Fruit fly (Drosophila melanogaster) whole organism: ENCODE data around the gene CG4069.

Experiments used
- CG8478 ChIP-seq: fragments of >200 bp; optimal IDR thresholded peaks from 2 replicates; lab custom pipeline; 2018; ENCODE audit warnings: inconsistent platforms
- pan ChIP-seq: fragments of >200 bp; optimal IDR thresholded peaks from 2 replicates; lab custom pipeline; 2017
- psq ChIP-seq: fragments of >200 bp; optimal IDR thresholded peaks from 2 replicates; lab custom pipeline; 2017
- usp ChIP-seq: fragments of >200 bp; optimal IDR thresholded peaks from 2 replicates; lab custom pipeline; 2017; ENCODE audit warnings: missing biosample characterization, missing genetic modification characterization, mixed read lengths

DNA sequence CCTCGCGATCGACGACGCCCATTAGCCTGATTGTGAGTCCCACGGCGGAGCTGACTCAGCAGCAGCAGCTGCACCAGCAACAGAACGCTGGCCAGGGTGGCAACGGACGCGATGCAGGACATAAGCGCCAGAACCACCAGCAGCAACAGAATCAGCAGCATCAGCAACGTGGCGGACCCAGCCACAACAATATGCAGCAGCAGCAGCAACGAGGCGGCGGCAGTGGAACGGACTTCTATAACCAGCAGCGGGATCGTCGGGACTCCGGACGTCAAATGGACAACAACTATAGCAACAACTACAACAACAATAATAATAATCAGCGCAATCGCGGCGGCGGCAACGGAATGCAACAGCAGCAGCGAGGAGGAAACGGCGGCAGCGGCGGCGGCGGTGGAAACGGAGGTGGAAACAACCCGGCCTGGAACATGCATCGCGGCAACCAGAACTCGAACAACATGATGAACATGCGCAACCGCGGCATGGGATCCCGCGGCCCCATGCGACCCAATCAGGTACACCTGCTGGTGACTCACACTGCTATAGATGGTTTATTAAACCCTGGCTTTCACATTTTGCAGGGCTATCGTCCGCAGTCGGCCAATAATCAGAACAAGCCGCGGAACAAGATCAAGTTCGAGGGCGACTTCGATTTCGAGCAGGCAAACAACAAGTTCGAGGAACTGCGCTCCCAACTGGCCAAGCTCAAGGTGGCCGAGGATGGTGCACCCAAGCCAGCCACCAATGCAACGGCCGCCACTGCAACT, 19.5 kb downstream of the CG4069 start:
- TF ChIP-seq psq (lab: Kevin White, UChicago), result no peak
- no peak for TF ChIP-seq usp (GFP tag; lab: Kevin White, UChicago)
- no peak for TF ChIP-seq CG8478
- no peak for TF ChIP-seq pan (lab: Kevin White, UChicago)
